Worm (Caenorhabditis elegans) whole organism, early embryonic: ENCODE data around the gene T26A5.6.

Source experiments
- B0310.2 ChIP-seq: sonication (generic microtip); optimal IDR thresholded peaks from 2 replicates; lab custom pipeline; 2016; ENCODE audit warnings: mild to moderate bottlenecking, missing genetic modification characterization, missing compliant biosample characterization
- F13C5.2 ChIP-seq: sonication (generic microtip); optimal IDR thresholded peaks from 2 replicates; lab custom pipeline; 2017; ENCODE audit warnings: mild to moderate bottlenecking, missing genetic modification characterization, inconsistent platforms, missing compliant biosample characterization
- aly-1 ChIP-seq: sonication (generic microtip); optimal IDR thresholded peaks from 2 replicates; lab custom pipeline; 2016; ENCODE audit warnings: missing genetic modification characterization, missing compliant biosample characterization
- ama-1 ChIP-seq: fragments of 150-350 bp; optimal IDR thresholded peaks from 2 replicates; lab custom pipeline; 2014
- ceh-13 ChIP-seq: fragments of 200-800 bp; sonication (Bioruptor generic); optimal IDR thresholded peaks from 2 replicates; lab custom pipeline; 2018; ENCODE audit warnings: mild to moderate bottlenecking, missing genetic modification characterization, missing compliant biosample characterization
- ceh-36 ChIP-seq: sonication (generic microtip); optimal IDR thresholded peaks from 2 replicates; lab custom pipeline; 2016; ENCODE audit warnings: missing genetic modification characterization, inconsistent platforms, missing compliant biosample characterization
- ets-7 ChIP-seq: sonication (generic microtip); optimal IDR thresholded peaks from 2 replicates; lab custom pipeline; 2016; ENCODE audit warnings: missing genotype, missing genetic modification characterization, missing compliant biosample characterization
- flt-1 ChIP-seq: fragments of 200-800 bp; sonication (Bioruptor generic); IDR thresholded peaks from 2 replicates; pipeline ENCODE4 v1.3.6; 2022; ENCODE audit warnings: missing genetic modification characterization, missing compliant biosample characterization
- hmbx-1 ChIP-seq: sonication (generic microtip); optimal IDR thresholded peaks from 2 replicates; lab custom pipeline; 2016; ENCODE audit warnings: mild to moderate bottlenecking, missing genetic modification characterization, missing compliant biosample characterization
- hmg-4 ChIP-seq: fragments of 200-800 bp; sonication (Bioruptor generic); optimal IDR thresholded peaks from 2 replicates; lab custom pipeline; 2018; ENCODE audit warnings: mild to moderate bottlenecking, missing genetic modification characterization, missing compliant biosample characterization
- hnd-1 ChIP-seq: sonication (generic microtip); optimal IDR thresholded peaks from 2 replicates; lab custom pipeline; 2016; ENCODE audit warnings: missing genetic modification characterization, missing compliant biosample characterization
- pes-1 ChIP-seq: fragments of 200-800 bp; sonication (Bioruptor generic); IDR thresholded peaks from 2 replicates; pipeline ENCODE4 v1.3.6; 2022; ENCODE audit warnings: missing genetic modification reagents, missing genetic modification characterization, missing compliant biosample characterization
- scrt-1 ChIP-seq: fragments of 200-800 bp; sonication (Bioruptor generic); IDR thresholded peaks from 2 replicates; pipeline ENCODE4 v1.3.6; 2022; ENCODE audit warnings: missing genetic modification characterization, missing compliant biosample characterization
- sea-1 ChIP-seq: fragments of 200-800 bp; sonication (Bioruptor generic); conservative IDR thresholded peaks from 2 replicates; pipeline ENCODE4 v1.3.6; 2022; ENCODE audit warnings: missing genetic modification characterization, missing compliant biosample characterization
- tbx-11 ChIP-seq: fragments of 200-800 bp; sonication (Bioruptor generic); IDR thresholded peaks from 2 replicates; pipeline ENCODE4 v1.3.6; 2022; ENCODE audit warnings: missing genetic modification characterization, missing compliant biosample characterization
- tbx-37 ChIP-seq: fragments of 200-800 bp; sonication (Bioruptor generic); conservative IDR thresholded peaks from 2 replicates; pipeline ENCODE4 v1.3.6; 2022; ENCODE audit warnings: missing genetic modification reagents, missing genetic modification characterization, missing compliant biosample characterization
- tra-4 ChIP-seq: sonication (generic microtip); optimal IDR thresholded peaks from 2 replicates; lab custom pipeline; 2017; ENCODE audit warnings: missing genetic modification characterization, missing compliant biosample characterization

The T26A5.6 gene

ce11 chrIII:6421473-6421872 lies 29.0 kb downstream of the T26A5.6 start:
- TF ChIP-seq aly-1 (tag; lab: Kevin White, UChicago), result no peak
- TF ChIP-seq tbx-11 (GFP tag; lab: Robert Waterston, UW), result no peak
- no peak for TF ChIP-seq B0310.2 (tag; lab: Kevin White, UChicago)

ce11 chrIII:6420995-6421404 lies 29.5 kb downstream of the T26A5.6 start:
- TF ChIP-seq ceh-36 (tag; lab: Kevin White, UChicago) (no peak), tbx-11 (GFP tag; lab: Robert Waterston, UW) (no peak), ceh-13 (GFP tag; lab: Kevin White, UChicago) (no peak), hnd-1 (tag; lab: Kevin White, UChicago) (no peak), scrt-1 (GFP tag; lab: Robert Waterston, UW) (no peak), tra-4 (tag; lab: Kevin White, UChicago) (no peak), F13C5.2 (tag; lab: Kevin White, UChicago) (no peak), hmg-4 (no peak), B0310.2 (tag; lab: Kevin White, UChicago) (no peak), tbx-37 (no peak), aly-1 (tag; lab: Kevin White, UChicago) (no peak), flt-1 (GFP tag; lab: Robert Waterston, UW) (no peak), hmbx-1 (tag; lab: Kevin White, UChicago) (no peak), pes-1 (GFP tag; lab: Robert Waterston, UW) (no peak)

ce11 chrIII:6420201-6420600 lies 30.3 kb downstream of the T26A5.6 start:
- TF ChIP-seq ets-7 (tag; lab: Kevin White, UChicago) (no peak), flt-1 (GFP tag; lab: Robert Waterston, UW) (no peak), pes-1 (GFP tag; lab: Robert Waterston, UW) (no peak), hmbx-1 (tag; lab: Kevin White, UChicago) (no peak), ceh-13 (GFP tag; lab: Kevin White, UChicago) (no peak), hnd-1 (tag; lab: Kevin White, UChicago) (no peak), hmg-4 (no peak), tbx-37 (no peak)

ce11 chrIII:6419409-6419944 lies 31.0 kb downstream of the T26A5.6 start, which contains the start of gene atgl-1:
Gene atgl-1, minus strand, starts transcription at chrIII:6419459.
- TF ChIP-seq B0310.2 (tag; lab: Kevin White, UChicago), result no peak
- TF ChIP-seq ama-1 (lab: Kevin White, UChicago), result no peak
- no peak for TF ChIP-seq flt-1 (GFP tag; lab: Robert Waterston, UW)
- no peak for TF ChIP-seq scrt-1 (GFP tag; lab: Robert Waterston, UW)
- no peak for TF ChIP-seq aly-1 (tag; lab: Kevin White, UChicago)
- TF ChIP-seq pes-1 (GFP tag; lab: Robert Waterston, UW), result no peak
- no peak for TF ChIP-seq tra-4 (tag; lab: Kevin White, UChicago)
- no peak for TF ChIP-seq hmg-4
- TF ChIP-seq tbx-37, result no peak

ce11 chrIII:6418254-6418653 lies 32.2 kb downstream of the T26A5.6 start:
- TF ChIP-seq ceh-36 (tag; lab: Kevin White, UChicago) (no peak), tbx-37 (no peak), flt-1 (GFP tag; lab: Robert Waterston, UW) (no peak), tra-4 (tag; lab: Kevin White, UChicago) (no peak), aly-1 (tag; lab: Kevin White, UChicago) (no peak), hnd-1 (tag; lab: Kevin White, UChicago) (no peak), hmbx-1 (tag; lab: Kevin White, UChicago) (no peak), pes-1 (GFP tag; lab: Robert Waterston, UW) (no peak), sea-1 (GFP tag; lab: Robert Waterston, UW) (no peak), ceh-13 (GFP tag; lab: Kevin White, UChicago) (no peak), tbx-11 (GFP tag; lab: Robert Waterston, UW) (no peak), F13C5.2 (tag; lab: Kevin White, UChicago) (no peak), hmg-4 (no peak), scrt-1 (GFP tag; lab: Robert Waterston, UW) (no peak), ama-1 (lab: Kevin White, UChicago) (no peak), ets-7 (tag; lab: Kevin White, UChicago) (no peak), B0310.2 (tag; lab: Kevin White, UChicago) (no peak)

- TF ChIP-seq pes-1 (GFP tag; lab: Robert Waterston, UW) (no peak), ama-1 (lab: Kevin White, UChicago) (no peak)
Observed at ce11 chrIII:6415306-6415973, 35.1 kb downstream of the T26A5.6 start, which contains the start of gene nas-4. Gene nas-4, minus strand, starts transcription at chrIII:6415656.

ce11 chrIII:6411914-6412313 lies 38.6 kb downstream of the T26A5.6 start, which contains the start of gene C05D11.5:
Gene C05D11.5, minus strand, starts transcription at chrIII:6412014.
- TF ChIP-seq ets-7 (tag; lab: Kevin White, UChicago) (no peak), scrt-1 (GFP tag; lab: Robert Waterston, UW) (no peak), tbx-37 (no peak), hnd-1 (tag; lab: Kevin White, UChicago) (no peak), ceh-13 (GFP tag; lab: Kevin White, UChicago) (no peak), tbx-11 (GFP tag; lab: Robert Waterston, UW) (no peak), sea-1 (GFP tag; lab: Robert Waterston, UW) (no peak), ama-1 (lab: Kevin White, UChicago) (no peak), tra-4 (tag; lab: Kevin White, UChicago) (no peak), hmbx-1 (tag; lab: Kevin White, UChicago) (no peak), flt-1 (GFP tag; lab: Robert Waterston, UW) (no peak), ceh-36 (tag; lab: Kevin White, UChicago) (no peak), F13C5.2 (tag; lab: Kevin White, UChicago) (no peak)
